Worm (Caenorhabditis elegans) whole organism, L1 larva: ENCODE data around the gene hot-4.

Experiments
- efl-1 ChIP-seq, 4 experiments: fragments of 150-350 bp; optimal IDR thresholded peaks in 3 of 4; peaks in 1 of 4; 1 replicate in 1 of 4; 2 replicates in 3 of 4; lab custom pipeline; 2014; ENCODE audit warnings: missing biosample characterization in 2 of 4, missing genetic modification characterization in 2 of 4, missing genetic modification reagents in 2 of 4
- hlh-4 ChIP-seq: sonication (generic microtip); optimal IDR thresholded peaks from 2 replicates; lab custom pipeline; 2016; ENCODE audit warnings: mild to moderate bottlenecking, missing genetic modification characterization, missing compliant biosample characterization
- nhr-11 ChIP-seq: fragments of 150-350 bp; optimal IDR thresholded peaks from 2 replicates; lab custom pipeline; 2014; ENCODE audit warnings: missing biosample characterization, missing genetic modification characterization
- nhr-84 ChIP-seq: sonication (generic microtip); optimal IDR thresholded peaks from 2 replicates; lab custom pipeline; 2017; ENCODE audit warnings: missing biosample characterization, missing genetic modification characterization
- sox-4 ChIP-seq: sonication (generic microtip); optimal IDR thresholded peaks from 2 replicates; lab custom pipeline; 2016; ENCODE audit warnings: missing genetic modification characterization, missing compliant biosample characterization
- swsn-7 ChIP-seq: sonication (generic microtip); optimal IDR thresholded peaks from 2 replicates; lab custom pipeline; 2016; ENCODE audit warnings: missing genetic modification characterization, missing compliant biosample characterization
- unc-130 ChIP-seq: fragments of 150-350 bp; optimal IDR thresholded peaks from 2 replicates; lab custom pipeline; 2017; ENCODE audit warnings: missing biosample characterization, missing genetic modification characterization, inconsistent platforms
- zag-1 ChIP-seq: fragments of 150-350 bp; optimal IDR thresholded peaks from 2 replicates; lab custom pipeline; 2014; ENCODE audit warnings: missing biosample characterization, missing genetic modification characterization

ce11 chrIII:6236649-6237048 is 19.4 kb downstream of the hot-4 start, which contains the start of gene T12A2.21:
- no peak for TF ChIP-seq unc-130
- TF ChIP-seq swsn-7 (tag; lab: Kevin White, UChicago) = no peak
- TF ChIP-seq efl-1 (optimal IDR thresholded peaks at IDR 0.05; lab: Kevin White, UChicago) = no peak
- TF ChIP-seq efl-1 (GFP tag; optimal IDR thresholded peaks at IDR 0.05 in 1 of 2; lab: Kevin White, UChicago) = no peak
- TF ChIP-seq nhr-11 (tag; lab: Kevin White, UChicago) = no peak
- no peak for TF ChIP-seq hlh-4 (tag; lab: Kevin White, UChicago)
- no peak for TF ChIP-seq nhr-84 (tag; lab: Kevin White, UChicago)
- TF ChIP-seq zag-1 (tag; lab: Kevin White, UChicago) = no peak
- TF ChIP-seq sox-4 (tag; lab: Kevin White, UChicago) = no peak
